Worm (Caenorhabditis elegans): ENCODE measurements around the gene rps-25.

DNA sequence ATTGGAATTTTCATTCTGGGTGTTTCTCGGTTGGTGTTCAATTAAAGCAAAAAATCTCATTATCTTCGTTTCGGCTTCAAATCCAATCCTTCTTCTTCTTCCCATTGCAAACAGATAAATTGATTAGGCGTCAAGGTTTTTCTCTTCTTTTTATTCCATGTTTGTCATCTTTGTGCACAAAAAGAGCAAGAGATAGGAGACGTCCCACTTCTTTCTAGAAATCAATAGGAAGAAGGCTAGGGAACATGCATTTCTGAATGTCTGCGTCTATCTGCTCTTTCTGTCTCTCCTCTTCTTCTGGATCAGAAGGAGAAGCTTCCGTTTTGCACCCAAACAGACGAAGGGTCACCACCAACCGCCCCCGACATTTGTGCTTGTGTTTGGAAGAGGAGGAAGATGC lies 5.6 kb upstream of the rps-25 start:
- TF ChIP-seq W03F9.2 (tag; optimal IDR thresholded peaks at IDR 0.05): no peak
- TF ChIP-seq dao-5 (tag; optimal IDR thresholded peaks at IDR 0.05): no peak
